Fruit fly (Drosophila melanogaster) whole organism, embryonic: ENCODE data around the gene CG43993.
A peak's percentile ranks its signal among the peaks of the same experiment; 100 is the strongest.

Source experiments
- Asciz ChIP-seq: fragments of 200-800 bp; sonication (Bioruptor generic); optimal IDR thresholded peaks from 2 replicates; lab custom pipeline; 2017; ENCODE audit warnings: missing biosample characterization, mild to moderate bottlenecking, missing genetic modification characterization, missing genetic modification reagents
- Awh ChIP-seq: fragments of 200-800 bp; sonication (Bioruptor generic); IDR thresholded peaks from 2 replicates; pipeline ENCODE4, ENCODE4 v1.3.6; 2022; ENCODE audit warnings: missing biosample characterization, missing genetic modification characterization
- Blimp-1 ChIP-seq: fragments of 200-800 bp; sonication (Bioruptor generic); optimal IDR thresholded peaks from 3 replicates; lab custom pipeline; 2018; ENCODE audit warnings: missing biosample characterization, missing genetic modification characterization, mild to moderate bottlenecking, moderate library complexity, missing genetic modification reagents
- CG10979 ChIP-seq: fragments of 200-800 bp; sonication (Bioruptor generic); optimal IDR thresholded peaks from 2 replicates; lab custom pipeline; 2018; ENCODE audit warnings: missing biosample characterization, mild to moderate bottlenecking, missing genetic modification characterization, moderate library complexity
- CG11560 ChIP-seq: fragments of 200-800 bp; sonication (Bioruptor generic); IDR thresholded peaks from 3 replicates; pipeline ENCODE4 v1.3.6; 2022; ENCODE audit warnings: missing biosample characterization, missing genetic modification characterization
- CG12104 ChIP-seq: fragments of 200-800 bp; sonication (Bioruptor generic); optimal IDR thresholded peaks from 3 replicates; lab custom pipeline; 2016; ENCODE audit warnings: missing biosample characterization, missing genetic modification characterization
- CG14441 ChIP-seq: fragments of 200-800 bp; sonication (Bioruptor generic); IDR thresholded peaks from 2 replicates; pipeline ENCODE4 v1.3.6; 2022; ENCODE audit warnings: missing biosample characterization, missing genetic modification characterization
- CG15011 ChIP-seq: fragments of 200-800 bp; sonication (Bioruptor generic); optimal IDR thresholded peaks from 3 replicates; lab custom pipeline; 2018; ENCODE audit warnings: missing biosample characterization, mild to moderate bottlenecking, missing genetic modification characterization
- CG15514 ChIP-seq: fragments of 200-800 bp; sonication (Bioruptor generic); optimal IDR thresholded peaks from 3 replicates; lab custom pipeline; 2017; ENCODE audit warnings: missing biosample characterization, missing genetic modification characterization, mild to moderate bottlenecking, moderate library complexity, missing genetic modification reagents
- CG17361 ChIP-seq: fragments of 200-800 bp; sonication (Bioruptor generic); IDR thresholded peaks from 3 replicates; pipeline ENCODE4 v1.3.6; 2022; ENCODE audit warnings: missing biosample characterization, missing genetic modification characterization
- CG18599 ChIP-seq: fragments of 200-800 bp; sonication (Bioruptor generic); optimal IDR thresholded peaks from 3 replicates; lab custom pipeline; 2017; ENCODE audit warnings: missing biosample characterization, missing genetic modification characterization, mild to moderate bottlenecking, moderate library complexity, missing genetic modification reagents
- CG3065 ChIP-seq: fragments of 200-800 bp; sonication (Bioruptor generic); optimal IDR thresholded peaks from 2 replicates; lab custom pipeline; 2016; ENCODE audit warnings: missing biosample characterization, missing genetic modification characterization
- CG32532 ChIP-seq: fragments of 200-800 bp; sonication (Bioruptor generic); IDR thresholded peaks from 2 replicates; pipeline ENCODE4 v1.3.6; 2022; ENCODE audit warnings: missing biosample characterization, missing genetic modification characterization
- CG34224 ChIP-seq: fragments of 200-800 bp; sonication (Bioruptor generic); IDR thresholded peaks from 3 replicates; pipeline ENCODE4 v1.3.6; 2022; ENCODE audit warnings: missing biosample characterization, missing genetic modification characterization; ENCODE audit not compliant: partially characterized antibody
- CG6683 ChIP-seq: fragments of 200-800 bp; sonication (Bioruptor generic); optimal IDR thresholded peaks from 2 replicates; lab custom pipeline; 2017; ENCODE audit warnings: missing biosample characterization, mild to moderate bottlenecking, missing genetic modification characterization, missing genetic modification reagents
- CG6854 ChIP-seq: fragments of 200-800 bp; sonication (Bioruptor generic); optimal IDR thresholded peaks from 3 replicates; lab custom pipeline; 2017; ENCODE audit warnings: missing biosample characterization, mild to moderate bottlenecking, missing genetic modification characterization
- CG7556 ChIP-seq: fragments of 200-800 bp; sonication (Bioruptor generic); optimal IDR thresholded peaks from 2 replicates; lab custom pipeline; 2017; ENCODE audit warnings: missing biosample characterization, mild to moderate bottlenecking, missing genetic modification characterization
- CG7745 ChIP-seq: fragments of 200-800 bp; sonication (Bioruptor generic); optimal IDR thresholded peaks from 2 replicates; lab custom pipeline; 2018; ENCODE audit warnings: missing biosample characterization, mild to moderate bottlenecking, missing genetic modification characterization, moderate library complexity
- CG7963 ChIP-seq: fragments of 200-800 bp; sonication (Bioruptor generic); IDR thresholded peaks from 3 replicates; pipeline ENCODE4 v1.3.6; 2022; ENCODE audit warnings: missing biosample characterization, missing genetic modification characterization; ENCODE audit not compliant: partially characterized antibody
- CG8359 ChIP-seq: fragments of 200-800 bp; sonication (Bioruptor generic); optimal IDR thresholded peaks from 2 replicates; lab custom pipeline; 2017; ENCODE audit warnings: missing biosample characterization, mild to moderate bottlenecking, missing genetic modification characterization, borderline replicate concordance
- Ets65A ChIP-seq: fragments of 200-800 bp; sonication (Bioruptor generic); peaks from one replicate; lab custom pipeline; 2016; ENCODE audit warnings: missing biosample characterization, missing genetic modification characterization
- H2.0 ChIP-seq: fragments of 200-800 bp; sonication (Bioruptor generic); IDR thresholded peaks from 2 replicates; pipeline ENCODE4 v1.3.6; 2022; ENCODE audit warnings: missing biosample characterization, missing genetic modification characterization
- HLH3B ChIP-seq: fragments of 200-800 bp; sonication (Bioruptor generic); IDR thresholded peaks from 2 replicates; pipeline ENCODE4 v1.3.6; 2022; ENCODE audit warnings: missing biosample characterization, missing genetic modification characterization
- Nf-YB ChIP-seq: fragments of 200-800 bp; sonication (Bioruptor generic); optimal IDR thresholded peaks from 3 replicates; lab custom pipeline; 2019; ENCODE audit warnings: missing biosample characterization, mild to moderate bottlenecking, missing genetic modification characterization, moderate library complexity
- Opbp ChIP-seq: fragments of 200-800 bp; sonication (Bioruptor generic); IDR thresholded peaks from 3 replicates; pipeline ENCODE4 v1.3.6; 2022; ENCODE audit warnings: missing biosample characterization, missing genetic modification characterization; ENCODE audit not compliant: partially characterized antibody
- Rfx ChIP-seq: fragments of 200-800 bp; sonication (Bioruptor generic); IDR thresholded peaks from 2 replicates; pipeline ENCODE4 v1.3.6; 2022; ENCODE audit warnings: missing biosample characterization, missing genetic modification characterization
- Side ChIP-seq: fragments of 200-800 bp; sonication (Bioruptor generic); optimal IDR thresholded peaks from 2 replicates; lab custom pipeline; 2016; ENCODE audit warnings: missing biosample characterization, missing genetic modification characterization
- Trl ChIP-seq, 3 experiments: fragments of >200 bp in 2 of 3; fragments of 200-800 bp in 1 of 3; sonication (Bioruptor generic) in 1 of 3; optimal IDR thresholded peaks; 2 replicates in 1 of 3; 3 replicates in 2 of 3; lab custom pipeline; 2016 to 2017; ENCODE audit warnings: missing biosample characterization in 1 of 3, missing genetic modification characterization in 1 of 3
- cg ChIP-seq: fragments of 200-800 bp; sonication (Bioruptor generic); optimal IDR thresholded peaks from 3 replicates; lab custom pipeline; 2019; ENCODE audit warnings: missing biosample characterization, mild to moderate bottlenecking, missing genetic modification characterization, moderate library complexity
- ci ChIP-seq: fragments of 200-800 bp; sonication (Bioruptor generic); IDR thresholded peaks from 3 replicates; pipeline ENCODE4 v1.3.6; 2022; ENCODE audit warnings: missing biosample characterization, missing genetic modification characterization
- croc ChIP-seq: fragments of 200-800 bp; sonication (Bioruptor generic); conservative IDR thresholded peaks from 3 replicates; pipeline ENCODE4 v1.3.6; 2022; ENCODE audit warnings: missing biosample characterization, missing genetic modification characterization
- dimm ChIP-seq: fragments of 200-800 bp; sonication (Bioruptor generic); IDR thresholded peaks from 2 replicates; pipeline ENCODE4 v1.3.6; 2022; ENCODE audit warnings: missing biosample characterization, missing genetic modification characterization
- dm ChIP-seq: fragments of 200-800 bp; sonication (Bioruptor generic); optimal IDR thresholded peaks from 3 replicates; lab custom pipeline; 2016; ENCODE audit warnings: missing biosample characterization, missing genetic modification characterization
- dmrt11E ChIP-seq: fragments of 200-800 bp; sonication (Bioruptor generic); optimal IDR thresholded peaks from 3 replicates; lab custom pipeline; 2018; ENCODE audit warnings: missing biosample characterization, mild to moderate bottlenecking, missing genetic modification characterization, moderate library complexity
- fd64A ChIP-seq: fragments of 200-800 bp; sonication (Bioruptor generic); optimal IDR thresholded peaks from 3 replicates; lab custom pipeline; 2018; ENCODE audit warnings: missing biosample characterization, mild to moderate bottlenecking, missing genetic modification characterization
- fu2 ChIP-seq: fragments of 200-800 bp; sonication (Bioruptor generic); optimal IDR thresholded peaks from 2 replicates; lab custom pipeline; 2016; ENCODE audit warnings: missing biosample characterization, missing genetic modification characterization
- gfzf ChIP-seq: fragments of 200-800 bp; sonication (Bioruptor generic); optimal IDR thresholded peaks from 2 replicates; lab custom pipeline; 2016; ENCODE audit warnings: missing biosample characterization, mild to moderate bottlenecking, missing genetic modification characterization, moderate library complexity
- grn ChIP-seq: fragments of 200-800 bp; sonication (Bioruptor generic); optimal IDR thresholded peaks from 3 replicates; lab custom pipeline; 2017; ENCODE audit warnings: missing biosample characterization, missing genetic modification characterization
- gro ChIP-seq: fragments of 200-800 bp; sonication (Bioruptor generic); optimal IDR thresholded peaks from 2 replicates; lab custom pipeline; 2016; ENCODE audit warnings: missing biosample characterization, missing genetic modification characterization
- gsb ChIP-seq: fragments of 200-800 bp; sonication (Bioruptor generic); IDR thresholded peaks from 2 replicates; pipeline ENCODE4 v1.3.6; 2022; ENCODE audit warnings: missing biosample characterization, missing genetic modification characterization
- inv ChIP-seq: fragments of 200-800 bp; sonication (Bioruptor generic); IDR thresholded peaks from 2 replicates; pipeline ENCODE4 v1.3.6; 2022; ENCODE audit warnings: missing biosample characterization, missing genetic modification characterization; ENCODE audit not compliant: partially characterized antibody
- jumu ChIP-seq: fragments of 200-800 bp; sonication (Bioruptor generic); optimal IDR thresholded peaks from 3 replicates; lab custom pipeline; 2016; ENCODE audit warnings: missing biosample characterization, missing genetic modification characterization
- nerfin-1 ChIP-seq: fragments of 200-800 bp; sonication (Bioruptor generic); optimal IDR thresholded peaks from 3 replicates; lab custom pipeline; 2019; ENCODE audit warnings: missing biosample characterization, mild to moderate bottlenecking, missing genetic modification characterization, moderate library complexity
- oc ChIP-seq: fragments of 200-800 bp; sonication (Bioruptor generic); optimal IDR thresholded peaks from 2 replicates; lab custom pipeline; 2018; ENCODE audit warnings: missing biosample characterization, mild to moderate bottlenecking, missing genetic modification characterization, moderate library complexity
- ro ChIP-seq: fragments of 200-800 bp; sonication (Bioruptor generic); IDR thresholded peaks from 2 replicates; pipeline ENCODE4 v1.3.6; 2022; ENCODE audit warnings: missing biosample characterization, missing genetic modification characterization
- sens ChIP-seq: fragments of 200-800 bp; sonication (Bioruptor generic); peaks from one replicate; lab custom pipeline; 2016; ENCODE audit warnings: missing biosample characterization, missing genetic modification characterization
- tna ChIP-seq: fragments of 200-800 bp; sonication (Bioruptor generic); IDR thresholded peaks from 2 replicates; pipeline ENCODE4 v1.3.6; 2022; ENCODE audit warnings: missing biosample characterization, missing genetic modification characterization; ENCODE audit not compliant: partially characterized antibody
- wdn ChIP-seq: fragments of 200-800 bp; sonication (Bioruptor generic); IDR thresholded peaks from 2 replicates; pipeline ENCODE4 v1.3.6; 2022; ENCODE audit warnings: missing biosample characterization, missing genetic modification characterization

CG43993 gene

dm6 chr3L:12078551-12079318 lies 46.4 kb downstream of the CG43993 start (continued):
- peak; percentile 24 for TF ChIP-seq CG7556 (GFP tag; lab: Kevin White, UChicago)
- no peak for TF ChIP-seq Trl (optimal IDR thresholded peaks at IDR 0.05; lab: Kevin White, UChicago)
- TF ChIP-seq Trl (GFP tag; optimal IDR thresholded peaks at IDR 0.05; lab: Kevin White, UChicago) = no peak
- no peak for TF ChIP-seq dimm (GFP tag; lab: Robert Waterston, UW)
- peak; percentile 53 for TF ChIP-seq fd64A (GFP tag; lab: Kevin White, UChicago)
- 0 out of 2 replicates have a peak, but pooled peaks have one; percentile 18 for TF ChIP-seq Rfx (GFP tag; lab: Robert Waterston, UW)
- TF ChIP-seq CG3065 (GFP tag; lab: Kevin White, UChicago) = no peak
- 0 out of 3 replicates have a peak, but pooled peaks have one; percentile 12 for TF ChIP-seq CG17361 (GFP tag; lab: Robert Waterston, UW)
- peak; percentile 38 for TF ChIP-seq dmrt11E (tag; lab: Kevin White, UChicago)
- TF ChIP-seq CG34224 (GFP tag; lab: Robert Waterston, UW) = no peak
- peak; percentile 41; the same call in 2 of the 3 replicates for TF ChIP-seq ci (GFP tag; lab: Robert Waterston, UW)
- TF ChIP-seq fu2 = no peak
- TF ChIP-seq Opbp (GFP tag; lab: Robert Waterston, UW) = no peak
- TF ChIP-seq CG8359 (GFP tag; lab: Kevin White, UChicago) = no peak
- TF ChIP-seq H2.0 (GFP tag; lab: Robert Waterston, UW) = no peak
- no peak for TF ChIP-seq CG7963 (GFP tag; lab: Robert Waterston, UW)
- TF ChIP-seq CG6683 (GFP tag; lab: Kevin White, UChicago) = no peak
- no peak for TF ChIP-seq oc (tag; lab: Kevin White, UChicago)
- TF ChIP-seq nerfin-1 (tag; lab: Kevin White, UChicago) = peak; percentile 22
- TF ChIP-seq cg (GFP tag; lab: Kevin White, UChicago) = no peak
- TF ChIP-seq wdn = no peak
- no peak for TF ChIP-seq Blimp-1 (GFP tag; lab: Kevin White, UChicago)
- TF ChIP-seq CG7745 = peak; percentile 34
- no peak for TF ChIP-seq ro
- TF ChIP-seq gfzf (GFP tag; lab: Kevin White, UChicago) = no peak
- TF ChIP-seq Awh (GFP tag; lab: Robert Waterston, UW) = 0 out of 2 replicates have a peak, but pooled peaks have one; percentile 39
- TF ChIP-seq tna (GFP tag; lab: Robert Waterston, UW) = no peak
- TF ChIP-seq gsb (GFP tag; lab: Robert Waterston, UW) = no peak
- peak; percentile 2 for TF ChIP-seq CG12104 (GFP tag; lab: Kevin White, UChicago)
- TF ChIP-seq Nf-YB (GFP tag; lab: Kevin White, UChicago) = no peak
- peak; percentile 1 for TF ChIP-seq gro
- peak; percentile 23 for TF ChIP-seq CG15514 (GFP tag; lab: Kevin White, UChicago)
- TF ChIP-seq dm = no peak
- TF ChIP-seq CG11560 (tag; lab: Robert Waterston, UW) = no peak
- TF ChIP-seq CG14441 (GFP tag; lab: Robert Waterston, UW) = no peak
- peak; percentile 16 for TF ChIP-seq CG18599 (GFP tag; lab: Kevin White, UChicago)
- no peak for TF ChIP-seq croc (GFP tag; lab: Robert Waterston, UW)
- peak; percentile 6 for TF ChIP-seq CG10979 (tag; lab: Kevin White, UChicago)
- TF ChIP-seq Ets65A = no peak
- peak; percentile 25 for TF ChIP-seq CG6854 (GFP tag; lab: Kevin White, UChicago)
- peak; percentile 16 for TF ChIP-seq sens (GFP tag; lab: Kevin White, UChicago)
- TF ChIP-seq CG32532 (GFP tag; lab: Robert Waterston, UW) = no peak
- TF ChIP-seq Side (GFP tag; lab: Kevin White, UChicago) = peak; percentile 31
- TF ChIP-seq jumu = no peak
- TF ChIP-seq Asciz (GFP tag; lab: Kevin White, UChicago) = peak; percentile 0
- TF ChIP-seq CG15011 (GFP tag; lab: Kevin White, UChicago) = no peak
- TF ChIP-seq inv (GFP tag; lab: Robert Waterston, UW) = no peak
- TF ChIP-seq HLH3B (GFP tag; lab: Robert Waterston, UW) = no peak
- TF ChIP-seq grn (GFP tag; lab: Kevin White, UChicago) = peak; percentile 39
